Fruit fly (Drosophila melanogaster) whole organism, prepupa: Measurements from ENCODE around the gene Gld2.

Experiments used
- CG10631 ChIP-seq: fragments of 200-800 bp; sonication (Bioruptor generic); optimal IDR thresholded peaks from 2 replicates; lab custom pipeline; 2016; ENCODE audit warnings: missing biosample characterization, missing genetic modification characterization
- CG10669 ChIP-seq: fragments of 200-800 bp; sonication (Bioruptor generic); optimal IDR thresholded peaks from 3 replicates; lab custom pipeline; 2018; ENCODE audit warnings: missing biosample characterization, mild to moderate bottlenecking, missing genetic modification characterization, moderate library complexity
- CG11294 ChIP-seq: fragments of 200-800 bp; sonication (Bioruptor generic); IDR thresholded peaks from 2 replicates; pipeline ENCODE4 v1.3.6; 2022; ENCODE audit warnings: missing biosample characterization, missing genetic modification characterization
- CG11762 ChIP-seq: fragments of 200-800 bp; sonication (Bioruptor generic); optimal IDR thresholded peaks from 3 replicates; lab custom pipeline; 2016; ENCODE audit warnings: missing biosample characterization, missing genetic modification characterization; ENCODE audit not compliant: insufficient read depth
- CG15336 ChIP-seq: fragments of 200-800 bp; sonication (Bioruptor generic); IDR thresholded peaks from 2 replicates; pipeline ENCODE4 v1.3.6; 2022; ENCODE audit warnings: missing biosample characterization, missing genetic modification characterization
- CG1621 ChIP-seq: fragments of 200-800 bp; sonication (Bioruptor generic); optimal IDR thresholded peaks from 3 replicates; lab custom pipeline; 2018; ENCODE audit warnings: missing biosample characterization, mild to moderate bottlenecking, missing genetic modification characterization
- CG3032 ChIP-seq: fragments of 200-800 bp; optimal IDR thresholded peaks from 2 replicates; lab custom pipeline; 2019; ENCODE audit warnings: missing biosample characterization, mild to moderate bottlenecking, missing genetic modification characterization, moderate library complexity
- CG31627 ChIP-seq: fragments of 200-800 bp; sonication (Bioruptor generic); optimal IDR thresholded peaks from 3 replicates; lab custom pipeline; 2016; ENCODE audit warnings: missing biosample characterization, missing genetic modification characterization
- CG32006 ChIP-seq: fragments of 200-800 bp; sonication (Bioruptor generic); optimal IDR thresholded peaks from 3 replicates; lab custom pipeline; 2017; ENCODE audit warnings: missing biosample characterization, mild to moderate bottlenecking, missing genetic modification characterization
- CG34406 ChIP-seq: fragments of 200-800 bp; sonication (Bioruptor generic); optimal IDR thresholded peaks from 3 replicates; lab custom pipeline; 2016; ENCODE audit warnings: missing biosample characterization, missing genetic modification characterization
- CG3919 ChIP-seq: fragments of 200-800 bp; sonication (Bioruptor generic); optimal IDR thresholded peaks from 3 replicates; lab custom pipeline; 2016; ENCODE audit warnings: missing biosample characterization, missing genetic modification characterization
- CG4318 ChIP-seq: fragments of 200-800 bp; sonication (Bioruptor generic); optimal IDR thresholded peaks from 3 replicates; lab custom pipeline; 2017; ENCODE audit warnings: missing biosample characterization, mild to moderate bottlenecking, missing genetic modification characterization
- CG6163 ChIP-seq: fragments of 200-800 bp; sonication (Bioruptor generic); IDR thresholded peaks from 3 replicates; pipeline ENCODE4 v1.3.6; 2022; ENCODE audit warnings: missing biosample characterization, missing genetic modification characterization
- CG6276 ChIP-seq: fragments of 200-800 bp; sonication (Bioruptor generic); optimal IDR thresholded peaks from 2 replicates; lab custom pipeline; 2017; ENCODE audit warnings: missing biosample characterization, mild to moderate bottlenecking, missing genetic modification characterization
- CG6792 ChIP-seq: fragments of 200-800 bp; sonication (Bioruptor generic); optimal IDR thresholded peaks from 3 replicates; lab custom pipeline; 2016; ENCODE audit warnings: missing biosample characterization, missing genetic modification characterization
- CG6808 ChIP-seq: fragments of 200-800 bp; sonication (Bioruptor generic); optimal IDR thresholded peaks from 3 replicates; lab custom pipeline; 2017; ENCODE audit warnings: missing biosample characterization, missing genetic modification characterization, mild to moderate bottlenecking, moderate library complexity, missing genetic modification reagents
- CG6854 ChIP-seq: fragments of 200-800 bp; sonication (Bioruptor generic); optimal IDR thresholded peaks from 2 replicates; lab custom pipeline; 2017; ENCODE audit warnings: missing biosample characterization, mild to moderate bottlenecking, missing genetic modification characterization
- CG7368 ChIP-seq: fragments of 200-800 bp; sonication (Bioruptor generic); optimal IDR thresholded peaks from 3 replicates; lab custom pipeline; 2016; ENCODE audit warnings: missing biosample characterization, missing genetic modification characterization
- CG8119 ChIP-seq: fragments of 200-800 bp; sonication (Bioruptor generic); IDR thresholded peaks from 3 replicates; pipeline ENCODE4 v1.3.6; 2022; ENCODE audit warnings: missing biosample characterization, missing genetic modification characterization
- CG8319 ChIP-seq: fragments of 200-800 bp; sonication (Bioruptor generic); optimal IDR thresholded peaks from 3 replicates; lab custom pipeline; 2016; ENCODE audit warnings: missing biosample characterization, missing genetic modification characterization
- CG8632 ChIP-seq: fragments of 200-800 bp; sonication (Bioruptor generic); optimal IDR thresholded peaks from 3 replicates; lab custom pipeline; 2016; ENCODE audit warnings: missing biosample characterization, missing genetic modification characterization
- CG9139 ChIP-seq: fragments of 200-800 bp; sonication (Bioruptor generic); optimal IDR thresholded peaks from 3 replicates; lab custom pipeline; 2017; ENCODE audit warnings: missing biosample characterization, mild to moderate bottlenecking, missing genetic modification characterization
- Eip75B ChIP-seq: fragments of 200-800 bp; sonication (Bioruptor generic); optimal IDR thresholded peaks from 3 replicates; lab custom pipeline; 2016; ENCODE audit warnings: missing biosample characterization, missing genetic modification characterization
- Eip78C ChIP-seq: fragments of 200-800 bp; sonication (Bioruptor generic); peaks from one replicate; lab custom pipeline; 2016; ENCODE audit warnings: missing biosample characterization, missing genetic modification characterization
- Eip93F ChIP-seq: fragments of 200-800 bp; sonication (Bioruptor generic); optimal IDR thresholded peaks from 2 replicates; lab custom pipeline; 2016; ENCODE audit warnings: missing biosample characterization, mild to moderate bottlenecking, missing genetic modification characterization
- Ets21C ChIP-seq: fragments of 200-800 bp; sonication (Bioruptor generic); optimal IDR thresholded peaks from 3 replicates; lab custom pipeline; 2016; ENCODE audit warnings: missing biosample characterization, missing genetic modification characterization
- Ets96B ChIP-seq: fragments of 200-800 bp; optimal IDR thresholded peaks from 2 replicates; lab custom pipeline; 2019; ENCODE audit warnings: missing biosample characterization, mild to moderate bottlenecking, missing genetic modification characterization, moderate library complexity
- Hr39 ChIP-seq: fragments of 200-800 bp; sonication (Bioruptor generic); optimal IDR thresholded peaks from 2 replicates; lab custom pipeline; 2016; ENCODE audit warnings: missing biosample characterization, missing genetic modification characterization
- Lpt ChIP-seq: fragments of 200-800 bp; sonication (Bioruptor generic); optimal IDR thresholded peaks from 3 replicates; lab custom pipeline; 2016; ENCODE audit warnings: missing biosample characterization, missing genetic modification characterization
- Met ChIP-seq: fragments of 200-800 bp; sonication (Bioruptor generic); optimal IDR thresholded peaks from 3 replicates; lab custom pipeline; 2016; ENCODE audit warnings: missing biosample characterization, missing genetic modification characterization
- OdsH ChIP-seq: fragments of 200-800 bp; sonication (Bioruptor generic); optimal IDR thresholded peaks from 3 replicates; lab custom pipeline; 2016; ENCODE audit warnings: missing biosample characterization, missing genetic modification characterization
- Smox ChIP-seq: fragments of 200-800 bp; sonication (Bioruptor generic); optimal IDR thresholded peaks from 3 replicates; lab custom pipeline; 2016; ENCODE audit warnings: missing biosample characterization, missing genetic modification characterization
- Sox102F ChIP-seq: fragments of 200-800 bp; sonication (Bioruptor generic); optimal IDR thresholded peaks from 2 replicates; lab custom pipeline; 2016; ENCODE audit warnings: missing biosample characterization, mild to moderate bottlenecking, missing genetic modification characterization
- Sox14 ChIP-seq: fragments of 200-800 bp; sonication (Bioruptor generic); optimal IDR thresholded peaks from 3 replicates; lab custom pipeline; 2016; ENCODE audit warnings: missing biosample characterization, missing genetic modification characterization
- Sox15 ChIP-seq: fragments of 200-800 bp; sonication (Bioruptor generic); optimal IDR thresholded peaks from 3 replicates; lab custom pipeline; 2016; ENCODE audit warnings: missing biosample characterization, missing genetic modification characterization
- achi ChIP-seq: fragments of 200-800 bp; sonication (Bioruptor generic); optimal IDR thresholded peaks from 3 replicates; lab custom pipeline; 2016; ENCODE audit warnings: missing biosample characterization, missing genetic modification characterization
- acj6 ChIP-seq: fragments of 200-800 bp; sonication (Bioruptor generic); optimal IDR thresholded peaks from 3 replicates; lab custom pipeline; 2016; ENCODE audit warnings: missing biosample characterization, missing genetic modification characterization
- cyc ChIP-seq: fragments of 200-800 bp; sonication (Bioruptor generic); optimal IDR thresholded peaks from 3 replicates; lab custom pipeline; 2016; ENCODE audit warnings: missing biosample characterization, missing genetic modification characterization
- dac ChIP-seq: fragments of 200-800 bp; sonication (Bioruptor generic); optimal IDR thresholded peaks from 2 replicates; lab custom pipeline; 2017; ENCODE audit warnings: missing biosample characterization, mild to moderate bottlenecking, missing genetic modification characterization
- dsx ChIP-seq: fragments of 200-800 bp; optimal IDR thresholded peaks from 3 replicates; lab custom pipeline; 2019; ENCODE audit warnings: missing biosample characterization, mild to moderate bottlenecking, missing genetic modification characterization, moderate library complexity; ENCODE audit not compliant: poor library complexity, severe bottlenecking
- eg ChIP-seq: fragments of 200-800 bp; sonication (Bioruptor generic); IDR thresholded peaks from 3 replicates; pipeline ENCODE4 v1.3.6; 2022; ENCODE audit warnings: missing biosample characterization, missing genetic modification characterization
- esn ChIP-seq: fragments of 200-800 bp; sonication (Bioruptor generic); optimal IDR thresholded peaks from 2 replicates; lab custom pipeline; 2016; ENCODE audit warnings: missing biosample characterization, mild to moderate bottlenecking, missing genetic modification characterization, moderate library complexity
- fd59A ChIP-seq: fragments of 200-800 bp; sonication (Bioruptor generic); optimal IDR thresholded peaks from 2 replicates; lab custom pipeline; 2017; ENCODE audit warnings: missing biosample characterization, mild to moderate bottlenecking, missing genetic modification characterization, missing genetic modification reagents
- fkh ChIP-seq: fragments of 200-800 bp; sonication (Bioruptor generic); optimal IDR thresholded peaks from 3 replicates; lab custom pipeline; 2017; ENCODE audit warnings: missing biosample characterization, mild to moderate bottlenecking, missing genetic modification characterization, moderate library complexity
- lz ChIP-seq: fragments of 200-800 bp; sonication (Bioruptor generic); optimal IDR thresholded peaks from 3 replicates; lab custom pipeline; 2016; ENCODE audit warnings: missing biosample characterization, missing genetic modification characterization
- net ChIP-seq: fragments of 200-800 bp; sonication (Bioruptor generic); optimal IDR thresholded peaks from 3 replicates; lab custom pipeline; 2016; ENCODE audit warnings: missing biosample characterization, missing genetic modification characterization
- pdm3 ChIP-seq: fragments of 200-800 bp; sonication (Bioruptor generic); optimal IDR thresholded peaks from 3 replicates; lab custom pipeline; 2016; ENCODE audit warnings: missing biosample characterization, missing genetic modification characterization
- spab ChIP-seq: fragments of 200-800 bp; sonication (Bioruptor generic); optimal IDR thresholded peaks from 2 replicates; lab custom pipeline; 2017; ENCODE audit warnings: missing biosample characterization, mild to moderate bottlenecking, missing genetic modification characterization, missing genetic modification reagents
- ss ChIP-seq, 2 experiments: fragments of 200-800 bp; sonication (Bioruptor generic); optimal IDR thresholded peaks; 2 replicates in 1 of 2; 3 replicates in 1 of 2; lab custom pipeline; 2017 to 2018; ENCODE audit warnings: mild to moderate bottlenecking in 2 of 2, missing biosample characterization in 2 of 2, missing genetic modification characterization in 2 of 2, moderate library complexity in 1 of 2
- svp ChIP-seq: fragments of 200-800 bp; sonication (Bioruptor generic); peaks from one replicate; lab custom pipeline; 2016; ENCODE audit warnings: missing biosample characterization, missing genetic modification characterization
- topi ChIP-seq: fragments of 200-800 bp; sonication (Bioruptor generic); optimal IDR thresholded peaks from 3 replicates; lab custom pipeline; 2016; ENCODE audit warnings: missing biosample characterization, missing genetic modification characterization
- vri ChIP-seq: fragments of 200-800 bp; sonication (Bioruptor generic); optimal IDR thresholded peaks from 3 replicates; lab custom pipeline; 2016; ENCODE audit warnings: missing biosample characterization, mild to moderate bottlenecking, missing genetic modification characterization

Gene Gld2

DNA sequence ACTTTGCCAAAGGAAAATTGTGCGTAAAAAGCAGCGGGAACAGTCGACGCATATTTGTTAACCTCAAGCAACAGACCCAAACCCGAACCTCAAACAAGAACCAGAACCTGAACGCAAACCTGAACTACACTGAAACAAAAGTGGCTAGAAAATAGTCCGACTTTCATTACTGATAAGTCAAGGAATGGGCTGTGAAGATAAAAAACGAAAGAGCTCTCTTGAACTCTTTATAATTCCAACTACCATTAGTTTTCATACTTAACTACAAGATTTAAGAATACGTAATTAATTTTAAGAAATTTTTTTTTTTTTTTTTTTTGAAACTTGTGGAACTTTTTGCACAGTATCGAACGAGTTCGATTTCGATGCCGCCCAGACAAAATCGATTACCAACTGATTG lies 6.1 kb upstream of the Gld2 start:
- TF ChIP-seq Ets21C (GFP tag; lab: Kevin White, UChicago) (peak; percentile 37), Hr39 (GFP tag; lab: Kevin White, UChicago) (peak; percentile 53), CG34406 (peak; percentile 6), CG11294 (no peak), CG7368 (GFP tag; lab: Kevin White, UChicago) (no peak), Sox15 (GFP tag; lab: Kevin White, UChicago) (no peak), CG6792 (peak; percentile 13), Smox (GFP tag; lab: Kevin White, UChicago) (peak; percentile 59), OdsH (peak; percentile 17), CG6854 (GFP tag; lab: Kevin White, UChicago) (no peak), CG8319 (no peak), Lpt (GFP tag; lab: Kevin White, UChicago) (no peak), fd59A (GFP tag; lab: Kevin White, UChicago) (no peak), pdm3 (GFP tag; lab: Kevin White, UChicago) (peak; percentile 32), CG1621 (tag; lab: Kevin White, UChicago) (no peak), CG8119 (0 out of 3 replicates have a peak, but pooled peaks have one; percentile 31), Sox14 (GFP tag; lab: Kevin White, UChicago) (peak; percentile 46), CG11762 (GFP tag; lab: Kevin White, UChicago) (no peak), CG8632 (GFP tag; lab: Kevin White, UChicago) (no peak), Met (GFP tag; lab: Kevin White, UChicago) (peak; percentile 66), dsx (GFP tag; lab: Kevin White, UChicago) (peak; percentile 21), Sox102F (peak; percentile 60), esn (GFP tag; lab: Kevin White, UChicago) (peak; percentile 67), fkh (GFP tag; lab: Kevin White, UChicago) (no peak), Eip75B (GFP tag; lab: Kevin White, UChicago) (peak; percentile 34), Eip93F (no peak), acj6 (GFP tag; lab: Kevin White, UChicago) (peak; percentile 28), dac (no peak), achi (GFP tag; lab: Kevin White, UChicago) (peak; percentile 32), eg (GFP tag; lab: Robert Waterston, UW) (peak; percentile 26; the same call in 1 of the 3 replicates), Eip78C (GFP tag; lab: Kevin White, UChicago) (peak; percentile 81), CG4318 (GFP tag; lab: Kevin White, UChicago) (no peak), ss (GFP tag; optimal IDR thresholded peaks at IDR 0.05; lab: Kevin White, UChicago) (no peak), CG31627 (peak; percentile 38), topi (GFP tag; lab: Kevin White, UChicago) (peak; percentile 50), vri (GFP tag; lab: Kevin White, UChicago) (peak; percentile 44), CG6276 (GFP tag; lab: Kevin White, UChicago) (no peak), CG32006 (GFP tag; lab: Kevin White, UChicago) (peak; percentile 27), CG3919 (peak; percentile 41), CG15336 (peak; percentile 61), CG10631 (peak; percentile 41), CG6808 (GFP tag; lab: Kevin White, UChicago) (peak; percentile 25), CG6163 (GFP tag; lab: Robert Waterston, UW) (peak; percentile 15; the same call in 1 of the 3 replicates), CG9139 (GFP tag; lab: Kevin White, UChicago) (no peak), CG3032 (tag; lab: Kevin White, UChicago) (peak; percentile 31), lz (GFP tag; lab: Kevin White, UChicago) (peak; percentile 42), svp (GFP tag; lab: Kevin White, UChicago) (peak; percentile 78), Ets96B (tag; lab: Kevin White, UChicago) (peak; percentile 32), cyc (peak; percentile 47), CG10669 (GFP tag; lab: Kevin White, UChicago) (peak; percentile 4), net (GFP tag; lab: Kevin White, UChicago) (peak; percentile 21), spab (GFP tag; lab: Kevin White, UChicago) (peak; percentile 11)
